Worm (Caenorhabditis elegans): ENCODE results near the gene cpx-2.
A peak's percentile ranks its signal among the peaks of the same experiment; 100 is the strongest.

cpx-2 gene

ce11 chrX:13108664-13109063 lies 37.6 kb upstream of the cpx-2 start (continued):
- TF ChIP-seq hsf-1 (GFP tag; IDR thresholded peaks at IDR 0.05) (no peak), aptf-3 (GFP tag; IDR thresholded peaks at IDR 0.05) (no peak), hmg-1.2 (GFP tag; IDR thresholded peaks at IDR 0.05) (peak; percentile 21; the same call in 1 of the 2 replicates), T07F8.4 (tag; optimal IDR thresholded peaks at IDR 0.05) (no peak), tbx-9 (tag; optimal IDR thresholded peaks at IDR 0.05; ENCODE audit: borderline replicate concordance) (no peak), mxl-1 (tag; optimal IDR thresholded peaks at IDR 0.05) (peak; percentile 2), B0336.3 (GFP tag; IDR thresholded peaks at IDR 0.05) (peak; percentile 35; the same call in 1 of the 2 replicates), snpc-4 (GFP tag; optimal IDR thresholded peaks at IDR 0.05) (no peak), snpc-4 (tag; optimal IDR thresholded peaks at IDR 0.05) (no peak), tlf-1 (GFP tag; optimal IDR thresholded peaks at IDR 0.05) (peak; percentile 15), ets-4 (GFP tag; optimal IDR thresholded peaks at IDR 0.05) (no peak), F33H1.4 (GFP tag; IDR thresholded peaks at IDR 0.05) (no peak), snpc-1.1 (tag; optimal IDR thresholded peaks at IDR 0.05; ENCODE audit: insufficient read depth) (no peak), mel-28 (tag; optimal IDR thresholded peaks at IDR 0.05; ENCODE audit: borderline replicate concordance) (peak; percentile 19), hlh-26 (GFP tag; conservative IDR thresholded peaks at IDR 0.05) (no peak), nfya-1 (tag; optimal IDR thresholded peaks at IDR 0.05; ENCODE audit: borderline replicate concordance, insufficient read depth) (no peak), B0035.1 (tag; optimal IDR thresholded peaks at IDR 0.05) (no peak), dpl-1 (GFP tag; optimal IDR thresholded peaks at IDR 0.05) (no peak), lsy-27 (tag; optimal IDR thresholded peaks at IDR 0.05; ENCODE audit: borderline replicate concordance, insufficient read depth) (no peak), lir-1 (GFP tag; conservative IDR thresholded peaks at IDR 0.05) (no peak), nhr-27 (tag; optimal IDR thresholded peaks at IDR 0.05) (no peak), F49E8.2 (tag; optimal IDR thresholded peaks at IDR 0.05; ENCODE audit: insufficient read depth) (no peak), F55B11.4 (tag; optimal IDR thresholded peaks at IDR 0.05; ENCODE audit: borderline replicate concordance, insufficient read depth) (no peak), Y56A3A.18 (GFP tag; IDR thresholded peaks at IDR 0.05) (peak; percentile 73; the same call in 1 of the 2 replicates), F39B2.1 (GFP tag; IDR thresholded peaks at IDR 0.05) (no peak), akir-1 (GFP tag; optimal IDR thresholded peaks at IDR 0.05) (no peak), snpc-1.3 (tag; optimal IDR thresholded peaks at IDR 0.05; ENCODE audit: insufficient read depth) (no peak), lin-26 (GFP tag; IDR thresholded peaks at IDR 0.05) (peak; percentile 57; the same call in 1 of the 2 replicates), gei-17 (GFP tag; optimal IDR thresholded peaks at IDR 0.05) (peak; percentile 4), lsl-1 (GFP tag; optimal IDR thresholded peaks at IDR 0.05) (no peak), athp-1 (tag; optimal IDR thresholded peaks at IDR 0.05) (peak; percentile 52), cebp-2 (GFP tag; IDR thresholded peaks at IDR 0.05) (0 out of 2 replicates have a peak, but pooled peaks have one; percentile 34), nfya-2 (GFP tag; IDR thresholded peaks at IDR 0.05) (no peak), tbp1 (GFP tag; optimal IDR thresholded peaks at IDR 0.05) (peak; percentile 34), repo-1 (tag; optimal IDR thresholded peaks at IDR 0.05) (peak; percentile 70), die-1 (tag; optimal IDR thresholded peaks at IDR 0.05) (no peak), lin-40 (tag; optimal IDR thresholded peaks at IDR 0.05) (peak; percentile 37), pbrm-1 (GFP tag; IDR thresholded peaks at IDR 0.05) (0 out of 2 replicates have a peak, but pooled peaks have one; percentile 41), Y79H2A.3 (GFP tag; conservative IDR thresholded peaks at IDR 0.05) (no peak), mes-4 (tag; optimal IDR thresholded peaks at IDR 0.05) (no peak), nhr-90 (tag; optimal IDR thresholded peaks at IDR 0.05) (peak; percentile 28), let-607 (tag; optimal IDR thresholded peaks at IDR 0.05) (no peak), hlh-12 (tag; optimal IDR thresholded peaks at IDR 0.05) (no peak), cebp-1 (GFP tag; IDR thresholded peaks at IDR 0.05) (no peak), cebp-1 (tag; optimal IDR thresholded peaks at IDR 0.05) (peak; percentile 67), him-1 (tag; optimal IDR thresholded peaks at IDR 0.05) (no peak), hmg-20 (GFP tag; IDR thresholded peaks at IDR 0.05) (no peak), F10E7.11 (tag; optimal IDR thresholded peaks at IDR 0.05) (no peak)
